Fruit fly (Drosophila melanogaster): ENCODE results near the gene CG32344.

DNA sequence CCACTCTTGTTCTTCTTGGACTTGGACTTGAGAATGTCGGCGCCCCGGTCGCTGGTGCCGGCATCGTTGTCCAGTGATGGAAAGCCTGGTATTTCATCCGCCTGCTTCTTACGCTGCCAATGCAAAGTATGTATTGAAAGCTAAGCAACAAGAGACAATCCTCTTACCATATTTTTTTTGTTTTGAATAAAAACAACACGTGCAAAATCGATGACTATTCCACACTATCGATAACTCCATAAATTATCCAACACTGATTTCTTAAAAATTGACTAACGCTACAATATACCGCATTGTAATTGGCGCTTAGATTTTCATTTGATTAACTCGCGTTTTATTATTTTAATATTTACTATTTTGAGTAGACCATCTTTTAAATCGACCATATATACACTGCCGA lies at the start of gene CG32344:
- TF ChIP-seq CTCF (optimal IDR thresholded peaks at IDR 0.05) (no peak), CG8478 (optimal IDR thresholded peaks at IDR 0.05) (no peak)
